Fruit fly (Drosophila melanogaster) whole organism, embryonic: Measurements from ENCODE around the gene Gcna.

Experiments used
- Antp ChIP-seq: fragments of 200-800 bp; sonication (Bioruptor generic); optimal IDR thresholded peaks from 3 replicates; lab custom pipeline; 2016; ENCODE audit warnings: missing biosample characterization, missing genetic modification characterization
- Bdp1 ChIP-seq: fragments of 200-800 bp; sonication (Bioruptor generic); optimal IDR thresholded peaks from 3 replicates; lab custom pipeline; 2016; ENCODE audit warnings: missing biosample characterization, missing genetic modification characterization
- CG10274 ChIP-seq: fragments of 200-800 bp; sonication (Bioruptor generic); optimal IDR thresholded peaks from 3 replicates; lab custom pipeline; 2017; ENCODE audit warnings: missing biosample characterization, mild to moderate bottlenecking, missing genetic modification characterization
- CG11085 ChIP-seq: fragments of 200-800 bp; sonication (Bioruptor generic); IDR thresholded peaks from 2 replicates; pipeline ENCODE4 v1.3.6; 2022; ENCODE audit warnings: missing biosample characterization, missing genetic modification characterization
- CG12659 ChIP-seq: fragments of 200-800 bp; sonication (Bioruptor generic); optimal IDR thresholded peaks from 3 replicates; lab custom pipeline; 2017; ENCODE audit warnings: mild to moderate bottlenecking, missing biosample characterization, missing genetic modification reagents, missing genetic modification characterization
- CG15073 ChIP-seq: fragments of 200-800 bp; sonication (Bioruptor generic); optimal IDR thresholded peaks from 2 replicates; lab custom pipeline; 2016; ENCODE audit warnings: missing biosample characterization, missing genetic modification characterization
- CG16779 ChIP-seq: fragments of 200-800 bp; sonication (Bioruptor generic); IDR thresholded peaks from 2 replicates; pipeline ENCODE4 v1.3.6; 2022; ENCODE audit warnings: missing biosample characterization, missing genetic modification characterization
- CG18262 ChIP-seq: fragments of 200-800 bp; optimal IDR thresholded peaks from 3 replicates; lab custom pipeline; 2019; ENCODE audit warnings: missing biosample characterization, mild to moderate bottlenecking, missing genetic modification characterization, moderate library complexity
- CG18619 ChIP-seq: fragments of 200-800 bp; sonication (Bioruptor generic); optimal IDR thresholded peaks from 3 replicates; lab custom pipeline; 2017; ENCODE audit warnings: missing biosample characterization, mild to moderate bottlenecking, missing genetic modification characterization
- CG32772 ChIP-seq: fragments of 200-800 bp; sonication (Bioruptor generic); IDR thresholded peaks from 2 replicates; pipeline ENCODE4 v1.3.6; 2022; ENCODE audit warnings: missing biosample characterization, missing genetic modification characterization
- CG4730 ChIP-seq: fragments of 200-800 bp; sonication (Bioruptor generic); IDR thresholded peaks from 2 replicates; pipeline ENCODE4 v1.3.6; 2022; ENCODE audit warnings: missing biosample characterization, missing genetic modification characterization
- CG4854 ChIP-seq: fragments of 200-800 bp; sonication (Bioruptor generic); optimal IDR thresholded peaks from 2 replicates; lab custom pipeline; 2016; ENCODE audit warnings: missing biosample characterization, missing genetic modification characterization, inconsistent platforms
- CG7372 ChIP-seq: fragments of 200-800 bp; sonication (Bioruptor generic); IDR thresholded peaks from 2 replicates; pipeline ENCODE4 v1.3.6; 2022; ENCODE audit warnings: missing biosample characterization, missing genetic modification characterization
- CG8290 ChIP-seq, 3 experiments: fragments of 200-800 bp; sonication (Bioruptor generic); optimal IDR thresholded peaks; 2 replicates each; lab custom pipeline; 2016 to 2019; ENCODE audit warnings: missing biosample characterization in 3 of 3, missing genetic modification characterization in 3 of 3, mild to moderate bottlenecking in 2 of 3, moderate library complexity in 1 of 3
- CTCF ChIP-seq: fragments of 200-800 bp; sonication (Bioruptor generic); optimal IDR thresholded peaks from 2 replicates; lab custom pipeline; 2017; ENCODE audit warnings: missing biosample characterization, mild to moderate bottlenecking, missing genetic modification characterization, moderate library complexity
- D ChIP-seq, 2 experiments: fragments of 200-800 bp in 1 of 2; fragments of >200 bp in 1 of 2; sonication (Bioruptor generic) in 1 of 2; optimal IDR thresholded peaks; 2 replicates in 1 of 2; 3 replicates in 1 of 2; lab custom pipeline; 2017; ENCODE audit warnings: mild to moderate bottlenecking in 1 of 2, missing biosample characterization in 1 of 2, missing genetic modification characterization in 1 of 2, missing genetic modification reagents in 1 of 2
- Dip3 ChIP-seq: fragments of 200-800 bp; sonication (Bioruptor generic); optimal IDR thresholded peaks from 3 replicates; lab custom pipeline; 2016; ENCODE audit warnings: missing biosample characterization, missing genetic modification characterization
- Dp ChIP-seq: fragments of 200-800 bp; sonication (Bioruptor generic); optimal IDR thresholded peaks from 2 replicates; lab custom pipeline; 2018; ENCODE audit warnings: missing biosample characterization, mild to moderate bottlenecking, missing genetic modification characterization, moderate library complexity
- Fer3 ChIP-seq: fragments of 200-800 bp; sonication (Bioruptor generic); optimal IDR thresholded peaks from 2 replicates; lab custom pipeline; 2018; ENCODE audit warnings: missing biosample characterization, mild to moderate bottlenecking, missing genetic modification characterization, moderate library complexity
- GATAe ChIP-seq: fragments of 200-800 bp; sonication (Bioruptor generic); conservative IDR thresholded peaks from 2 replicates; pipeline ENCODE4 v1.3.6; 2022; ENCODE audit warnings: missing biosample characterization, missing genetic modification characterization
- H15 ChIP-seq: fragments of 200-800 bp; sonication (Bioruptor generic); IDR thresholded peaks from 3 replicates; pipeline ENCODE4 v1.3.6; 2022; ENCODE audit warnings: missing biosample characterization, missing genetic modification characterization
- Med ChIP-seq: fragments of 200-800 bp; sonication (Bioruptor generic); peaks from one replicate; lab custom pipeline; 2016; ENCODE audit warnings: missing biosample characterization, missing genetic modification characterization, mild to moderate bottlenecking, inconsistent platforms, moderate library complexity
- NC2α ChIP-seq: fragments of 200-800 bp; sonication (Bioruptor generic); optimal IDR thresholded peaks from 2 replicates; lab custom pipeline; 2016; ENCODE audit warnings: missing biosample characterization, missing genetic modification characterization
- NfI ChIP-seq: fragments of 200-800 bp; sonication (Bioruptor generic); optimal IDR thresholded peaks from 3 replicates; lab custom pipeline; 2018; ENCODE audit warnings: missing biosample characterization, mild to moderate bottlenecking, missing genetic modification characterization, moderate library complexity
- Rfx ChIP-seq: fragments of 200-800 bp; sonication (Bioruptor generic); IDR thresholded peaks from 2 replicates; pipeline ENCODE4 v1.3.6; 2022; ENCODE audit warnings: missing biosample characterization, missing genetic modification characterization
- Sin3A ChIP-seq: fragments of >200 bp; optimal IDR thresholded peaks from 2 replicates; lab custom pipeline; 2018
- Usf ChIP-seq: fragments of 200-800 bp; sonication (Bioruptor generic); optimal IDR thresholded peaks from 2 replicates; lab custom pipeline; 2017; ENCODE audit warnings: missing genotype, missing biosample characterization, missing genetic modification characterization
- YL-1 ChIP-seq: fragments of 200-800 bp; sonication (Bioruptor generic); optimal IDR thresholded peaks from 3 replicates; lab custom pipeline; 2017; ENCODE audit warnings: missing biosample characterization, mild to moderate bottlenecking, missing genetic modification characterization
- ac ChIP-seq: fragments of 200-800 bp; sonication (Bioruptor generic); optimal IDR thresholded peaks from 3 replicates; lab custom pipeline; 2017; ENCODE audit warnings: missing biosample characterization, mild to moderate bottlenecking, missing genetic modification characterization
- bcd ChIP-seq: fragments of 200-800 bp; sonication (Bioruptor generic); optimal IDR thresholded peaks from 2 replicates; lab custom pipeline; 2017; ENCODE audit warnings: missing biosample characterization, mild to moderate bottlenecking, missing genetic modification characterization
- chm ChIP-seq: fragments of 200-800 bp; sonication (Bioruptor generic); IDR thresholded peaks from 2 replicates; pipeline ENCODE4 v1.3.6; 2022; ENCODE audit warnings: missing biosample characterization, missing genetic modification characterization
- croc ChIP-seq: fragments of 200-800 bp; sonication (Bioruptor generic); conservative IDR thresholded peaks from 3 replicates; pipeline ENCODE4 v1.3.6; 2022; ENCODE audit warnings: missing biosample characterization, missing genetic modification characterization
- crp ChIP-seq, 2 experiments: fragments of 200-800 bp; sonication (Bioruptor generic); optimal IDR thresholded peaks; 2 replicates in 1 of 2; 3 replicates in 1 of 2; lab custom pipeline; 2017; ENCODE audit warnings: missing biosample characterization in 2 of 2, missing genetic modification characterization in 2 of 2, mild to moderate bottlenecking in 1 of 2, moderate library complexity in 1 of 2
- eyg ChIP-seq: fragments of 200-800 bp; sonication (Bioruptor generic); optimal IDR thresholded peaks from 3 replicates; lab custom pipeline; 2016; ENCODE audit warnings: missing biosample characterization, missing genetic modification characterization
- fd96Cb ChIP-seq: fragments of 200-800 bp; sonication (Bioruptor generic); optimal IDR thresholded peaks from 2 replicates; lab custom pipeline; 2018; ENCODE audit warnings: missing biosample characterization, mild to moderate bottlenecking, missing genetic modification characterization, moderate library complexity
- fru ChIP-seq: fragments of >200 bp; optimal IDR thresholded peaks from 2 replicates; lab custom pipeline; 2017
- inv ChIP-seq: fragments of 200-800 bp; sonication (Bioruptor generic); IDR thresholded peaks from 2 replicates; pipeline ENCODE4 v1.3.6; 2022; ENCODE audit warnings: missing biosample characterization, missing genetic modification characterization; ENCODE audit not compliant: partially characterized antibody
- kni ChIP-seq: fragments of 200-800 bp; sonication (Bioruptor generic); optimal IDR thresholded peaks from 3 replicates; lab custom pipeline; 2017; ENCODE audit warnings: mild to moderate bottlenecking, missing biosample characterization, missing genetic modification reagents, missing genetic modification characterization
- lola ChIP-seq, 3 experiments: fragments of >200 bp in 2 of 3; fragments of 200-800 bp in 1 of 3; sonication (Bioruptor generic) in 1 of 3; optimal IDR thresholded peaks; 2 replicates each; lab custom pipeline; 2017 to 2019; ENCODE audit warnings: missing biosample characterization in 3 of 3, missing genetic modification characterization in 3 of 3, mild to moderate bottlenecking in 1 of 3, moderate library complexity in 1 of 3
- lov ChIP-seq, 2 experiments: fragments of 200-800 bp in 1 of 2; fragments of >200 bp in 1 of 2; sonication (Bioruptor generic) in 1 of 2; IDR thresholded peaks in 1 of 2; optimal IDR thresholded peaks in 1 of 2; 2 replicates in 1 of 2; 3 replicates in 1 of 2; pipeline versions ENCODE4 v1.3.6 to Lab custom; 2017 to 2022; ENCODE audit warnings: missing biosample characterization in 1 of 2, missing genetic modification characterization in 1 of 2
- ranshi ChIP-seq: fragments of 200-800 bp; sonication (Bioruptor generic); IDR thresholded peaks from 2 replicates; pipeline ENCODE4 v1.3.6; 2022; ENCODE audit warnings: missing biosample characterization, missing genetic modification characterization
- repo ChIP-seq: fragments of 200-800 bp; sonication (Bioruptor generic); optimal IDR thresholded peaks from 2 replicates; lab custom pipeline; 2016; ENCODE audit warnings: missing biosample characterization, missing genetic modification characterization
- sc ChIP-seq, 3 experiments: fragments of >200 bp in 2 of 3; fragments of 200-800 bp in 1 of 3; sonication (Bioruptor generic) in 1 of 3; optimal IDR thresholded peaks; 2 replicates in 2 of 3; 3 replicates in 1 of 3; lab custom pipeline; 2017; ENCODE audit warnings: mild to moderate bottlenecking in 1 of 3, missing biosample characterization in 1 of 3, missing genetic modification characterization in 1 of 3, missing genetic modification reagents in 1 of 3
- sima ChIP-seq: fragments of 200-800 bp; sonication (Bioruptor generic); optimal IDR thresholded peaks from 2 replicates; lab custom pipeline; 2016; ENCODE audit warnings: missing biosample characterization, missing genetic modification characterization
- slbo ChIP-seq: fragments of 200-800 bp; sonication (Bioruptor generic); IDR thresholded peaks from 2 replicates; pipeline ENCODE4 v1.3.6; 2022; ENCODE audit warnings: missing biosample characterization, missing genetic modification characterization
- sr ChIP-seq: fragments of 200-800 bp; sonication (Bioruptor generic); IDR thresholded peaks from 3 replicates; pipeline ENCODE4 v1.3.6; 2022; ENCODE audit warnings: missing biosample characterization, missing genetic modification characterization
- trem ChIP-seq: fragments of 200-800 bp; optimal IDR thresholded peaks from 3 replicates; lab custom pipeline; 2019; ENCODE audit warnings: missing biosample characterization, mild to moderate bottlenecking, missing genetic modification characterization, moderate library complexity
- tx ChIP-seq: fragments of 200-800 bp; sonication (Bioruptor generic); optimal IDR thresholded peaks from 2 replicates; lab custom pipeline; 2016; ENCODE audit warnings: missing biosample characterization, missing genetic modification characterization
- usp ChIP-seq: fragments of >200 bp; optimal IDR thresholded peaks from 2 replicates; lab custom pipeline; 2017; ENCODE audit warnings: missing biosample characterization, missing genetic modification characterization
- vvl ChIP-seq: fragments of 200-800 bp; sonication (Bioruptor generic); IDR thresholded peaks from 2 replicates; pipeline ENCODE4 v1.3.6; 2022; ENCODE audit warnings: missing biosample characterization, missing genetic modification characterization

Gene Gcna

DNA sequence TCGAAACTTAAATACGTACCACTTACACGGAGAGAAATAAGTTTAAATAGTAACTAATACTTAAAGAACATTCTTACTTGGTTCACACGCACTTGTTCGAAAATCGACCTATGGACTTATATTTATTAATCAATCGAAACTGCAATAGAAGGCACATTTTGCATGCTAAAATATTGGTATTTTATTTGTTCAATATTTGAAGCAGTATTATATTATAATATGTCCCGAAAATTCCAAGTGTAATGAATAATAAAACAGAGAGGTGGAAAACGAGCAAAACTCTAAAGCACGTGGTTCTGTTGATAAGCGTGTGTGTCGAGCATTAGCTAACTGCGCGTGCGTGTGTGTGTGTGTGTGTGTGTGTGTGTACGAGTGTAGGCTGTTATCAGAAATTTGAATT is 15.7 kb downstream of the Gcna start (continued):
- peak; percentile 39; the same call in 1 of the 3 replicates for TF ChIP-seq croc (GFP tag; lab: Robert Waterston, UW)
- TF ChIP-seq CG18262 (tag; lab: Kevin White, UChicago): peak; percentile 82
- no peak for TF ChIP-seq inv (GFP tag; lab: Robert Waterston, UW)
- TF ChIP-seq eyg (GFP tag; lab: Kevin White, UChicago): peak; percentile 44
- TF ChIP-seq slbo (GFP tag; lab: Robert Waterston, UW): peak; percentile 90
- TF ChIP-seq repo: peak; percentile 62
- TF ChIP-seq Rfx: peak; percentile 89
- TF ChIP-seq Med (GFP tag; lab: Kevin White, UChicago): peak; percentile 98
- peak; percentile 49 for TF ChIP-seq CG4730
- peak; percentile 57 for TF ChIP-seq YL-1
- peak; percentile 93 for TF ChIP-seq Fer3 (tag; lab: Kevin White, UChicago)
- TF ChIP-seq CG18619 (GFP tag; lab: Kevin White, UChicago): peak; percentile 84
- peak; percentile 56 for TF ChIP-seq Antp (GFP tag; lab: Kevin White, UChicago)
- peak; percentile 77 for TF ChIP-seq CG7372 (GFP tag; lab: Robert Waterston, UW)
- TF ChIP-seq fd96Cb (tag; lab: Kevin White, UChicago): peak; percentile 73
- no peak for TF ChIP-seq sr
- peak; percentile 84 for TF ChIP-seq Dip3 (GFP tag; lab: Kevin White, UChicago)
- TF ChIP-seq Usf: peak; percentile 64
- TF ChIP-seq sc (optimal IDR thresholded peaks at IDR 0.05; lab: Kevin White, UChicago): no peak
- peak; percentile 40 for TF ChIP-seq sc (GFP tag; optimal IDR thresholded peaks at IDR 0.05; lab: Kevin White, UChicago)
- no peak for TF ChIP-seq chm (GFP tag; lab: Robert Waterston, UW)
- peak; percentile 36 for TF ChIP-seq CTCF
- TF ChIP-seq NC2α (GFP tag; lab: Kevin White, UChicago): no peak
- peak; percentile 53; the same call in 1 of the 3 replicates for TF ChIP-seq H15 (GFP tag; lab: Robert Waterston, UW)
- peak; percentile 50; the same call in 1 of the 2 replicates for TF ChIP-seq GATAe (GFP tag; lab: Robert Waterston, UW)
- peak; percentile 44 for TF ChIP-seq Bdp1 (GFP tag; lab: Kevin White, UChicago)
- TF ChIP-seq fru (lab: Kevin White, UChicago): no peak
- peak; percentile 63 for TF ChIP-seq trem (tag; lab: Kevin White, UChicago)
- TF ChIP-seq ranshi (GFP tag; lab: Robert Waterston, UW): peak; percentile 70
- peak; percentile 86 for TF ChIP-seq NfI (GFP tag; lab: Kevin White, UChicago)
- peak; percentile 6 for TF ChIP-seq ac
- TF ChIP-seq bcd (GFP tag; lab: Kevin White, UChicago): peak; percentile 86
- TF ChIP-seq CG11085: no peak; the same call in 1 of the 2 replicates
- TF ChIP-seq CG32772 (GFP tag; lab: Robert Waterston, UW): peak; percentile 70
- TF ChIP-seq crp (GFP tag; optimal IDR thresholded peaks at IDR 0.05; lab: Kevin White, UChicago): peak in 1 of 2 experiments; percentile 20
- no peak for TF ChIP-seq D (optimal IDR thresholded peaks at IDR 0.05; lab: Kevin White, UChicago)
- peak; percentile 64 for TF ChIP-seq D (GFP tag; optimal IDR thresholded peaks at IDR 0.05; lab: Kevin White, UChicago)
- TF ChIP-seq sima (GFP tag; lab: Kevin White, UChicago): no peak
- TF ChIP-seq CG10274 (GFP tag; lab: Kevin White, UChicago): peak; percentile 72
- TF ChIP-seq CG16779: 0 out of 2 replicates have a peak, but pooled peaks have one; percentile 27
- TF ChIP-seq CG15073: no peak
- TF ChIP-seq lola (GFP tag; optimal IDR thresholded peaks at IDR 0.05; lab: Kevin White, UChicago): peak in 1 of 3 experiments; percentile 52
- TF ChIP-seq CG8290 (GFP tag; optimal IDR thresholded peaks at IDR 0.05; lab: Kevin White, UChicago): no peak
- TF ChIP-seq CG8290 (tag; optimal IDR thresholded peaks at IDR 0.05; lab: Kevin White, UChicago): peak in 1 of 2 experiments; percentile 88
- no peak for TF ChIP-seq usp (GFP tag; lab: Kevin White, UChicago)
- peak; percentile 83 for TF ChIP-seq CG4854 (GFP tag; lab: Kevin White, UChicago)
- peak; percentile 73 for TF ChIP-seq tx (GFP tag; lab: Kevin White, UChicago)
- peak; percentile 82 for TF ChIP-seq vvl (GFP tag; lab: Robert Waterston, UW)
- TF ChIP-seq Sin3A (lab: Kevin White, UChicago): no peak
- peak; percentile 90 for TF ChIP-seq CG12659
- no peak for TF ChIP-seq lov (optimal IDR thresholded peaks at IDR 0.05; lab: Kevin White, UChicago)
- TF ChIP-seq lov (GFP tag; IDR thresholded peaks at IDR 0.05; lab: Robert Waterston, UW): no peak
- TF ChIP-seq kni: no peak
- TF ChIP-seq Dp (GFP tag; lab: Kevin White, UChicago): no peak
